Worm (Caenorhabditis elegans) whole organism, L1 larva: Measurements from ENCODE around the gene F14D7.8.

Experiments
- C34B4.2 ChIP-seq: sonication (generic microtip); optimal IDR thresholded peaks from 2 replicates; lab custom pipeline; 2017; ENCODE audit warnings: mild to moderate bottlenecking, missing genetic modification characterization, missing compliant biosample characterization
- F16B12.6 ChIP-seq: fragments of 150-350 bp; optimal IDR thresholded peaks from 2 replicates; lab custom pipeline; 2014; ENCODE audit warnings: missing biosample characterization, missing genetic modification characterization
- aha-1 ChIP-seq: fragments of 150-350 bp; optimal IDR thresholded peaks from 2 replicates; lab custom pipeline; 2014; ENCODE audit warnings: missing biosample characterization, missing genetic modification characterization
- aly-2 ChIP-seq: fragments of 150-350 bp; optimal IDR thresholded peaks from 2 replicates; lab custom pipeline; 2014; ENCODE audit warnings: missing biosample characterization, missing genetic modification characterization
- ama-1 ChIP-seq: fragments of 150-350 bp; optimal IDR thresholded peaks from 2 replicates; lab custom pipeline; 2014
- ceh-8 ChIP-seq: fragments of 200-800 bp; sonication (Bioruptor generic); optimal IDR thresholded peaks from 2 replicates; lab custom pipeline; 2018; ENCODE audit warnings: mild to moderate bottlenecking, missing genetic modification characterization, moderate library complexity, missing compliant biosample characterization
- ceh-82 ChIP-seq, 3 experiments: fragments of 150-350 bp in 1 of 3; sonication (generic microtip) in 2 of 3; optimal IDR thresholded peaks; 2 replicates each; lab custom pipeline; 2014 to 2017; ENCODE audit warnings: missing biosample characterization in 3 of 3, missing genetic modification characterization in 3 of 3
- ces-1 ChIP-seq: fragments of 150-350 bp; optimal IDR thresholded peaks from 2 replicates; lab custom pipeline; 2014; ENCODE audit warnings: missing biosample characterization, missing genetic modification reagents, missing genetic modification characterization
- efl-1 ChIP-seq, 4 experiments: fragments of 150-350 bp; optimal IDR thresholded peaks in 3 of 4; peaks in 1 of 4; 1 replicate in 1 of 4; 2 replicates in 3 of 4; lab custom pipeline; 2014; ENCODE audit warnings: missing biosample characterization in 2 of 4, missing genetic modification characterization in 2 of 4, missing genetic modification reagents in 2 of 4
- egl-13 ChIP-seq: sonication (generic microtip); optimal IDR thresholded peaks from 2 replicates; lab custom pipeline; 2016; ENCODE audit warnings: missing genotype, missing genetic modification reagents, missing genetic modification characterization, missing compliant biosample characterization
- egl-27 ChIP-seq, 2 experiments: fragments of 150-350 bp in 1 of 2; sonication (generic microtip); optimal IDR thresholded peaks; 3 replicates each; lab custom pipeline; 2017 to 2018; ENCODE audit warnings: missing biosample characterization in 2 of 2, missing genetic modification characterization in 2 of 2, missing genetic modification reagents in 2 of 2
- elt-3 ChIP-seq, 6 experiments: fragments of 150-350 bp in 1 of 6; sonication (generic microtip); optimal IDR thresholded peaks; 2 replicates each; lab custom pipeline; 2017 to 2018; ENCODE audit warnings: missing biosample characterization in 6 of 6, missing genetic modification characterization in 6 of 6, inconsistent platforms in 1 of 6
- ets-5 ChIP-seq: fragments of 200-800 bp; sonication (Bioruptor generic); IDR thresholded peaks from 2 replicates; pipeline ENCODE4 v1.3.6; 2022; ENCODE audit warnings: missing genetic modification characterization, missing compliant biosample characterization
- hlh-17 ChIP-seq: fragments of 200-800 bp; sonication (Bioruptor generic); optimal IDR thresholded peaks from 2 replicates; lab custom pipeline; 2018; ENCODE audit warnings: missing genetic modification characterization, mild to moderate bottlenecking, missing compliant biosample characterization, moderate library complexity, borderline replicate concordance
- hlh-4 ChIP-seq: sonication (generic microtip); optimal IDR thresholded peaks from 2 replicates; lab custom pipeline; 2016; ENCODE audit warnings: mild to moderate bottlenecking, missing genetic modification characterization, missing compliant biosample characterization
- lin-15B ChIP-seq: fragments of 150-350 bp; sonication (generic microtip); optimal IDR thresholded peaks from 3 replicates; lab custom pipeline; 2014; ENCODE audit warnings: missing biosample characterization, missing genetic modification characterization
- lin-39 ChIP-seq: fragments of 150-350 bp; optimal IDR thresholded peaks from 2 replicates; lab custom pipeline; 2014; ENCODE audit warnings: missing biosample characterization, missing genetic modification reagents, missing genetic modification characterization
- lir-3 ChIP-seq: sonication (generic microtip); optimal IDR thresholded peaks from 2 replicates; lab custom pipeline; 2016; ENCODE audit warnings: mild to moderate bottlenecking, missing genetic modification characterization, moderate library complexity, missing compliant biosample characterization; ENCODE audit not compliant: poor library complexity
- mdl-1 ChIP-seq, 2 experiments: fragments of 150-350 bp; optimal IDR thresholded peaks; 2 replicates each; lab custom pipeline; 2014 to 2017; ENCODE audit warnings: missing biosample characterization in 2 of 2, missing genetic modification characterization in 2 of 2, inconsistent platforms in 1 of 2
- mep-1 ChIP-seq: fragments of 150-350 bp; optimal IDR thresholded peaks from 2 replicates; lab custom pipeline; 2014; ENCODE audit warnings: missing biosample characterization, missing genetic modification characterization
- nhr-12 ChIP-seq: sonication (generic microtip); optimal IDR thresholded peaks from 2 replicates; lab custom pipeline; 2017; ENCODE audit warnings: missing biosample characterization, missing genetic modification characterization
- nhr-20 ChIP-seq: sonication (generic microtip); optimal IDR thresholded peaks from 2 replicates; lab custom pipeline; 2016; ENCODE audit warnings: mild to moderate bottlenecking, missing genetic modification characterization, missing compliant biosample characterization
- nhr-28 ChIP-seq: fragments of 150-350 bp; optimal IDR thresholded peaks from 2 replicates; lab custom pipeline; 2014; ENCODE audit warnings: missing biosample characterization, missing genetic modification characterization
- nhr-77 ChIP-seq: fragments of 150-350 bp; optimal IDR thresholded peaks from 2 replicates; lab custom pipeline; 2014; ENCODE audit warnings: missing biosample characterization, missing genetic modification characterization
- nhr-84 ChIP-seq: sonication (generic microtip); optimal IDR thresholded peaks from 2 replicates; lab custom pipeline; 2017; ENCODE audit warnings: missing biosample characterization, missing genetic modification characterization
- nhr-85 ChIP-seq: sonication (generic microtip); peaks from one replicate; lab custom pipeline; 2016; ENCODE audit warnings: missing genetic modification characterization, inconsistent platforms, missing compliant biosample characterization
- nhr-90 ChIP-seq: sonication (generic microtip); optimal IDR thresholded peaks from 2 replicates; lab custom pipeline; 2016; ENCODE audit warnings: mild to moderate bottlenecking, missing genetic modification characterization, missing compliant biosample characterization; ENCODE audit not compliant: poor library complexity
- pqm-1 ChIP-seq: sonication (generic microtip); optimal IDR thresholded peaks from 3 replicates; lab custom pipeline; 2017; ENCODE audit warnings: missing biosample characterization, missing genetic modification characterization
- snpc-4 ChIP-seq: fragments of 150-350 bp; optimal IDR thresholded peaks from 2 replicates; lab custom pipeline; 2014; ENCODE audit warnings: missing biosample characterization, missing genetic modification characterization
- snu-23 ChIP-seq: sonication (generic microtip); optimal IDR thresholded peaks from 2 replicates; lab custom pipeline; 2016; ENCODE audit warnings: missing genetic modification characterization, missing compliant biosample characterization
- sox-4 ChIP-seq: sonication (generic microtip); optimal IDR thresholded peaks from 2 replicates; lab custom pipeline; 2016; ENCODE audit warnings: missing genetic modification characterization, missing compliant biosample characterization
- tlp-1 ChIP-seq: fragments of 150-350 bp; optimal IDR thresholded peaks from 2 replicates; lab custom pipeline; 2014; ENCODE audit warnings: missing biosample characterization, missing genetic modification characterization
- unc-62 ChIP-seq: fragments of 150-350 bp; optimal IDR thresholded peaks from 2 replicates; lab custom pipeline; 2014; ENCODE audit warnings: missing biosample characterization, missing genetic modification reagents, missing genetic modification characterization
- vab-15 ChIP-seq: sonication (generic microtip); optimal IDR thresholded peaks from 2 replicates; lab custom pipeline; 2017; ENCODE audit warnings: missing genotype, mild to moderate bottlenecking, missing genetic modification characterization, missing compliant biosample characterization
- zip-4 ChIP-seq: fragments of 200-800 bp; sonication (Bioruptor generic); optimal IDR thresholded peaks from 2 replicates; lab custom pipeline; 2018; ENCODE audit warnings: mild to moderate bottlenecking, missing genetic modification characterization, moderate library complexity, missing compliant biosample characterization

Gene F14D7.8

DNA sequence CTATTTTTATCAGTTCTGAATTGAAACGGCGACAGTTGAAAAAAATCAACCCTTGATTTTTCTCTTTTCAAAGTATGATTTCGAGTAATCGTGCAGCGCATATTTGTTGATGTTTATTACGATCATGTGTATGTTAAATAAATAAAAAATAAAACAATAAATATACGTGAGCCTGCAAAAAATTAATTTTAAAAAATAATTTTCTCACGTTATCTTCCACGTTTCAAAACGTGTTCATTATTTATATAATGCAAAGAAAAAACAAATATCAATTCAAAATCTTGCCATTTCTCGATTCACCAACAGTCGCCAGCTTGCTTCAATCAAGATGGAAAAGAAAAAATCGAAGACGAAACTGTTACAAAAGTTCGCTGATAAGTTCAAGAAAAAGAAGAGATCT is 29.4 kb downstream of the F14D7.8 start, which contains the start of gene F40G12.10:
Gene F40G12.10, plus strand, starts transcription at position 301 of the 400 bp plus-strand sequence.
- no peak for TF ChIP-seq ces-1 (GFP tag; lab: Kevin White, UChicago)
- no peak for TF ChIP-seq ceh-82 (tag; optimal IDR thresholded peaks at IDR 0.05; lab: Kevin White, UChicago)
- TF ChIP-seq elt-3 (tag; optimal IDR thresholded peaks at IDR 0.05; lab: Kevin White, UChicago), result no peak
- TF ChIP-seq ceh-8 (GFP tag; lab: Kevin White, UChicago), result no peak
- TF ChIP-seq aha-1 (tag; lab: Kevin White, UChicago), result no peak
- no peak for TF ChIP-seq nhr-28 (tag; lab: Kevin White, UChicago)
- TF ChIP-seq F16B12.6 (tag; lab: Kevin White, UChicago), result no peak
- TF ChIP-seq mdl-1 (tag; optimal IDR thresholded peaks at IDR 0.05; lab: Kevin White, UChicago), result no peak
- TF ChIP-seq nhr-84, result no peak
- no peak for TF ChIP-seq efl-1 (optimal IDR thresholded peaks at IDR 0.05; lab: Kevin White, UChicago)
- TF ChIP-seq efl-1 (GFP tag; optimal IDR thresholded peaks at IDR 0.05 in 1 of 2; lab: Kevin White, UChicago), result no peak
- TF ChIP-seq nhr-85 (tag; lab: Kevin White, UChicago), result no peak
- TF ChIP-seq nhr-20, result no peak
- TF ChIP-seq tlp-1 (tag; lab: Kevin White, UChicago), result no peak
- no peak for TF ChIP-seq ama-1 (lab: Kevin White, UChicago)
- TF ChIP-seq egl-27 (tag; optimal IDR thresholded peaks at IDR 0.05; lab: Kevin White, UChicago), result no peak
- TF ChIP-seq snu-23 (GFP tag; lab: Kevin White, UChicago), result no peak
- TF ChIP-seq nhr-77 (tag; lab: Kevin White, UChicago), result no peak
- TF ChIP-seq mep-1 (tag; lab: Kevin White, UChicago), result no peak

DNA sequence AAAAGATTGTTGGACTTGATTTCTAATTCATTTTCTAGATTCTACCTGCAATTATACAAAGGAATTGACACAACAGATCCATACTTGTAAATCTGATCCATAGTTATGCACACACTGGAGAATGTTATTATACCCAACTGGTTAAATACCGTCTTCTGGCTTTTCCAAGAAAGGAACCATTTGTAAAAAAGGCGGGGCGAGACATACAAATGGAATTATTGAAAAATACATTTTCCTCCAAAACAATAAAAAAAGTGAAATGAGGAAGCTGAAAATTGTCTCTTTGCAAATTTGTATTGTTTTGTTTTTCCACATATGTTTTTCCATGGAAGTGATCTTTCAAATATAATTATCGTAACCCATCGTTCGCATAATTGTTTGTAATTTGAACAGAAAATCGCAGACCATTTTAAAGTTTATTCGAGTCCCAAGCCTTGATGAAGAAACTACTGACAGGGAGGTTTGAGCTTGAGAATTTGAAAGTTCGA is 30.3 kb downstream of the F14D7.8 start, which contains the start of the genes srt-74 and F40G12.9:
Gene srt-74, minus strand, starts transcription at position 101 of the 488 bp plus-strand sequence.
Gene F40G12.9, plus strand, starts transcription at position 438 of the 488 bp plus-strand sequence.
- TF ChIP-seq hlh-4 (tag; lab: Kevin White, UChicago) (no peak), hlh-17 (GFP tag; lab: Kevin White, UChicago) (no peak), C34B4.2 (no peak), unc-62 (GFP tag; lab: Kevin White, UChicago) (no peak), nhr-12 (tag; lab: Kevin White, UChicago) (no peak), pqm-1 (tag; lab: Kevin White, UChicago) (no peak), aha-1 (tag; lab: Kevin White, UChicago) (no peak), sox-4 (no peak), lir-3 (tag; lab: Kevin White, UChicago) (no peak), ceh-8 (GFP tag; lab: Kevin White, UChicago) (no peak)

DNA sequence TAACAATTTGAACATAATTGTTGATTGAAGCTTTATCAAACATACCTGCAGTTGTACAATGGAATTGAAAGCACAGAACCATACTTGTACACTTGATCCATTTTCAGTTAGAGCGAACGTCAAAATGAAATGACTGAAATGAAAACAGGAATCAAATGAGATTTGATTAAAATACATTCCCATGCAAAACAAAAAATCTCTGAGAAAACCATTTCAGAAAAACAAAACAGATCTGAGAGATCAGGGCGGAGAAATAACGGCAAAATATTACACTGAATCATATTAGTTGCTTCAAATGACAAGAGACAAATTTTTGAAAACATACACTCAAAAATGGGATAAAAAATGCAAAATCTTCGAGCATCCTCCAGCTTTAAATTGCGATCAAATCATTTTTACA is 32.8 kb downstream of the F14D7.8 start, which contains the start of gene srt-33:
Gene srt-33, minus strand, starts transcription at position 101 of the 400 bp plus-strand sequence.
- TF ChIP-seq egl-27 (tag; optimal IDR thresholded peaks at IDR 0.05; lab: Kevin White, UChicago) (no peak), egl-13 (tag; lab: Kevin White, UChicago) (no peak), vab-15 (tag; lab: Kevin White, UChicago) (no peak), lin-15B (tag; lab: Kevin White, UChicago) (no peak), lin-39 (tag; lab: Kevin White, UChicago) (no peak), ets-5 (no peak), aly-2 (tag; lab: Kevin White, UChicago) (no peak), nhr-90 (no peak), zip-4 (GFP tag; lab: Kevin White, UChicago) (no peak)
- TF ChIP-seq, all 84 proteins: peak for 0

DNA sequence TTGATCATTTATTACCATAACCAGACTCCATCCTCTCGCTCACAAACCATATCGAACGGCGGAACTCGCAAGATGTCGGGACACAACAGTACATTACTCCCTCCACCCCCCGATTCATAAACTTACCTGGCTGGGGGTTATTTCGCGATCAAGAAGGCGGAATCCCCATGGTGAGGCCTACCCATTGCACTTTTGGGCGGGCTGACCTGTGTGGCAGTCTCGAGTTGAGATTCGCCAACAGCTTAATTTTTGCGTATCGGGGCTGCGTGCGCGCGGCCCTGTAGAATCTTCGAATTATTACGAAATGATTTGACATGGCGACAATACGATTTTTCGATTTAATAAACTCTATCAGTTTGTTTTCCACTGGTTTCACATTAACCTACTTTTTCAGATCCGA is 35.1 kb downstream of the F14D7.8 start:
- peak; percentile 40 for TF ChIP-seq snpc-4 (tag; lab: Kevin White, UChicago)
- TF ChIP-seq, all 84 proteins: peak for 1; not testable (repeated sequence) for 83
